Worm (Caenorhabditis elegans) whole organism, L4 larva: Measurements from ENCODE around the gene C56E6.4.

Experiments
- D1046.2 ChIP-seq: fragments of 200-800 bp; sonication (Bioruptor generic); IDR thresholded peaks from 2 replicates; pipeline ENCODE4 v1.3.6; 2022; ENCODE audit warnings: missing genetic modification characterization, missing compliant biosample characterization
- F49E8.2 ChIP-seq: sonication (generic microtip); optimal IDR thresholded peaks from 2 replicates; lab custom pipeline; 2016; ENCODE audit warnings: missing compliant biosample characterization, mild to moderate bottlenecking, missing genetic modification characterization, borderline replicate concordance
- ZK337.2 ChIP-seq: fragments of 200-800 bp; sonication (Bioruptor generic); IDR thresholded peaks from 2 replicates; pipeline ENCODE4 v1.3.6; 2022; ENCODE audit warnings: missing genetic modification reagents, missing genetic modification characterization, missing compliant biosample characterization
- ZK546.5 ChIP-seq, 2 experiments: sonication (generic microtip); optimal IDR thresholded peaks; 2 replicates each; lab custom pipeline; 2017; ENCODE audit warnings: missing biosample characterization in 2 of 2, missing genetic modification characterization in 2 of 2
- aha-1 ChIP-seq: fragments of 150-350 bp; peaks from one replicate; lab custom pipeline; 2014; ENCODE audit warnings: missing biosample characterization, missing genetic modification characterization
- ama-1 ChIP-seq: fragments of 150-350 bp; optimal IDR thresholded peaks from 2 replicates; lab custom pipeline; 2014; ENCODE audit warnings: inconsistent platforms, mixed read lengths
- ctbp-1 ChIP-seq: fragments of 200-800 bp; sonication (Bioruptor generic); IDR thresholded peaks from 2 replicates; pipeline ENCODE4 v1.3.6; 2022; ENCODE audit warnings: missing genetic modification reagents, missing genetic modification characterization, missing compliant biosample characterization
- daf-16 ChIP-seq, 3 experiments: sonication (generic microtip); optimal IDR thresholded peaks; 2 replicates each; lab custom pipeline; 2016 to 2017; ENCODE audit warnings: missing genetic modification characterization in 3 of 3, missing genetic modification reagents in 3 of 3, mild to moderate bottlenecking in 2 of 3, missing compliant biosample characterization in 2 of 3, missing biosample characterization in 1 of 3, moderate library complexity in 1 of 3
- dmd-6 ChIP-seq: fragments of 200-800 bp; sonication (Bioruptor generic); IDR thresholded peaks from 2 replicates; pipeline ENCODE4 v1.3.6; 2022; ENCODE audit warnings: missing genetic modification reagents, missing genetic modification characterization, missing compliant biosample characterization
- dmd-8 ChIP-seq: fragments of 200-800 bp; sonication (Bioruptor generic); IDR thresholded peaks from 2 replicates; pipeline ENCODE4 v1.3.6; 2022; ENCODE audit warnings: missing genetic modification characterization, missing compliant biosample characterization
- dmd-9 ChIP-seq: fragments of 200-800 bp; sonication (Bioruptor generic); IDR thresholded peaks from 2 replicates; pipeline ENCODE4 v1.3.6; 2022; ENCODE audit warnings: missing genetic modification reagents, missing genetic modification characterization, missing compliant biosample characterization
- duxl-1 ChIP-seq: sonication (generic microtip); optimal IDR thresholded peaks from 2 replicates; lab custom pipeline; 2016; ENCODE audit warnings: mild to moderate bottlenecking, missing genetic modification characterization, moderate library complexity, missing compliant biosample characterization; ENCODE audit not compliant: poor library complexity
- dve-1 ChIP-seq: sonication (generic microtip); optimal IDR thresholded peaks from 2 replicates; lab custom pipeline; 2017; ENCODE audit warnings: antibody characterized with exemption, mild to moderate bottlenecking, missing genetic modification characterization, missing compliant biosample characterization; ENCODE audit not compliant: insufficient read depth
- fkh-10 ChIP-seq: fragments of 150-350 bp; optimal IDR thresholded peaks from 2 replicates; lab custom pipeline; 2014; ENCODE audit warnings: missing biosample characterization, missing genetic modification reagents, missing genetic modification characterization
- gei-8 ChIP-seq: fragments of 200-800 bp; sonication (Bioruptor generic); optimal IDR thresholded peaks from 2 replicates; lab custom pipeline; 2018; ENCODE audit warnings: mild to moderate bottlenecking, missing genetic modification characterization, missing compliant biosample characterization
- hlh-11 ChIP-seq: fragments of 200-800 bp; sonication (Bioruptor generic); optimal IDR thresholded peaks from 2 replicates; lab custom pipeline; 2018; ENCODE audit warnings: mild to moderate bottlenecking, missing genetic modification characterization, missing compliant biosample characterization
- hmg-1.1 ChIP-seq: fragments of 200-800 bp; sonication (Bioruptor generic); IDR thresholded peaks from 2 replicates; pipeline ENCODE4 v1.3.6; 2022; ENCODE audit warnings: missing genetic modification reagents, missing genetic modification characterization, missing compliant biosample characterization
- lin-15B ChIP-seq: fragments of 150-350 bp; sonication (generic microtip); optimal IDR thresholded peaks from 3 replicates; lab custom pipeline; 2014; ENCODE audit warnings: missing biosample characterization, missing genetic modification characterization
- lin-39 ChIP-seq: fragments of 150-350 bp; optimal IDR thresholded peaks from 2 replicates; lab custom pipeline; 2014; ENCODE audit warnings: missing biosample characterization, missing genetic modification reagents, missing genetic modification characterization
- mdl-1 ChIP-seq, 2 experiments: fragments of 150-350 bp in 1 of 2; sonication (generic microtip) in 1 of 2; optimal IDR thresholded peaks; 2 replicates each; lab custom pipeline; 2014 to 2017; ENCODE audit warnings: missing biosample characterization in 2 of 2, missing genetic modification characterization in 2 of 2
- mes-2 ChIP-seq: sonication (generic microtip); optimal IDR thresholded peaks from 2 replicates; lab custom pipeline; 2016; ENCODE audit warnings: missing genotype, mild to moderate bottlenecking, missing genetic modification characterization, missing compliant biosample characterization; ENCODE audit not compliant: poor library complexity, severe bottlenecking
- mxl-3 ChIP-seq: fragments of 200-800 bp; sonication (Bioruptor generic); optimal IDR thresholded peaks from 2 replicates; lab custom pipeline; 2018; ENCODE audit warnings: mild to moderate bottlenecking, missing genetic modification characterization, missing compliant biosample characterization
- nhr-10 ChIP-seq: fragments of 150-350 bp; optimal IDR thresholded peaks from 2 replicates; lab custom pipeline; 2014; ENCODE audit warnings: missing biosample characterization, missing genetic modification characterization
- nhr-11 ChIP-seq: fragments of 150-350 bp; optimal IDR thresholded peaks from 2 replicates; lab custom pipeline; 2014; ENCODE audit warnings: missing biosample characterization, missing genetic modification characterization
- nhr-28 ChIP-seq: fragments of 150-350 bp; optimal IDR thresholded peaks from 2 replicates; lab custom pipeline; 2014; ENCODE audit warnings: missing biosample characterization, missing genetic modification characterization
- nhr-48 ChIP-seq: sonication (generic microtip); optimal IDR thresholded peaks from 2 replicates; lab custom pipeline; 2016; ENCODE audit warnings: mild to moderate bottlenecking, missing genetic modification characterization, missing compliant biosample characterization
- nhr-6 ChIP-seq: fragments of 150-350 bp; optimal IDR thresholded peaks from 2 replicates; lab custom pipeline; 2014; ENCODE audit warnings: missing biosample characterization, missing genetic modification characterization
- nhr-77 ChIP-seq: fragments of 150-350 bp; optimal IDR thresholded peaks from 2 replicates; lab custom pipeline; 2014; ENCODE audit warnings: missing biosample characterization, missing genetic modification characterization
- php-3 ChIP-seq: fragments of 200-800 bp; sonication (Bioruptor generic); IDR thresholded peaks from 2 replicates; pipeline ENCODE4 v1.3.6; 2022; ENCODE audit warnings: missing genetic modification reagents, missing genetic modification characterization, missing compliant biosample characterization
- pqm-1 ChIP-seq: sonication (generic microtip); optimal IDR thresholded peaks from 2 replicates; lab custom pipeline; 2017; ENCODE audit warnings: missing biosample characterization, missing genetic modification characterization
- saeg-2 ChIP-seq: fragments of 200-800 bp; sonication (Bioruptor generic); IDR thresholded peaks from 2 replicates; pipeline ENCODE4 v1.3.6; 2022; ENCODE audit warnings: missing genetic modification reagents, missing genetic modification characterization, missing compliant biosample characterization
- skn-1 ChIP-seq: fragments of 150-350 bp; optimal IDR thresholded peaks from 2 replicates; lab custom pipeline; 2014; ENCODE audit warnings: missing biosample characterization, missing genetic modification characterization
- snpc-1.2 ChIP-seq: fragments of 200-800 bp; sonication (Bioruptor generic); IDR thresholded peaks from 2 replicates; pipeline ENCODE4 v1.3.6; 2022; ENCODE audit warnings: missing genetic modification reagents, missing genetic modification characterization, missing compliant biosample characterization
- spr-3 ChIP-seq: fragments of 200-800 bp; sonication (Bioruptor generic); optimal IDR thresholded peaks from 2 replicates; lab custom pipeline; 2018; ENCODE audit warnings: mild to moderate bottlenecking, missing genetic modification characterization, missing compliant biosample characterization
- unc-62 ChIP-seq, 3 experiments: fragments of 150-350 bp in 1 of 3; sonication (generic microtip); optimal IDR thresholded peaks in 2 of 3; peaks in 1 of 3; 1 replicate in 1 of 3; 2 replicates in 2 of 3; lab custom pipeline; 2014 to 2017; ENCODE audit warnings: missing biosample characterization in 3 of 3, missing genetic modification characterization in 3 of 3, missing genetic modification reagents in 3 of 3, missing genotype in 1 of 3
- zfp-2 ChIP-seq: sonication (generic microtip); optimal IDR thresholded peaks from 2 replicates; lab custom pipeline; 2016; ENCODE audit warnings: mild to moderate bottlenecking, missing genetic modification characterization, missing compliant biosample characterization
- ztf-7 ChIP-seq: fragments of 150-350 bp; optimal IDR thresholded peaks from 2 replicates; lab custom pipeline; 2014; ENCODE audit warnings: missing biosample characterization, missing genetic modification characterization

C56E6.4 gene

ce11 chrII:6489711-6490184 is 38.8 kb downstream of the C56E6.4 start, which contains the start of the genes snr-3 and rsp-5 (continued):
- peak; percentile 47; the same call in 1 of the 2 replicates for TF ChIP-seq hmg-1.1 (GFP tag; lab: Robert Waterston, UW)
- TF ChIP-seq fkh-10, result peak; percentile 7
- no peak for TF ChIP-seq lin-39 (tag; lab: Kevin White, UChicago)
- TF ChIP-seq snpc-1.2 (GFP tag; lab: Robert Waterston, UW), result no peak; the same call in 1 of the 2 replicates
- peak; percentile 58 for TF ChIP-seq nhr-28
- peak; percentile 4 for TF ChIP-seq ama-1 (lab: Kevin White, UChicago)
- no peak for TF ChIP-seq daf-16 (GFP tag; optimal IDR thresholded peaks at IDR 0.05; lab: Kevin White, UChicago)
- TF ChIP-seq daf-16 (tag; optimal IDR thresholded peaks at IDR 0.05; lab: Kevin White, UChicago), result peak; percentile 40
- TF ChIP-seq nhr-11 (tag; lab: Kevin White, UChicago), result peak; percentile 30
- no peak for TF ChIP-seq dmd-8 (GFP tag; lab: Robert Waterston, UW)
- TF ChIP-seq ZK546.5 (tag; optimal IDR thresholded peaks at IDR 0.05; lab: Kevin White, UChicago), result no peak
- TF ChIP-seq mxl-3 (GFP tag; lab: Kevin White, UChicago), result no peak
- no peak for TF ChIP-seq nhr-10
- peak; percentile 54 for TF ChIP-seq hlh-11 (tag; lab: Kevin White, UChicago)
- TF ChIP-seq mes-2 (tag; lab: Kevin White, UChicago), result peak; percentile 82
- peak; percentile 98 for TF ChIP-seq D1046.2 (GFP tag; lab: Robert Waterston, UW)
- TF ChIP-seq dmd-9 (GFP tag; lab: Robert Waterston, UW), result no peak
- TF ChIP-seq spr-3 (GFP tag; lab: Kevin White, UChicago), result no peak
- TF ChIP-seq zfp-2 (tag; lab: Kevin White, UChicago), result peak; percentile 29

DNA sequence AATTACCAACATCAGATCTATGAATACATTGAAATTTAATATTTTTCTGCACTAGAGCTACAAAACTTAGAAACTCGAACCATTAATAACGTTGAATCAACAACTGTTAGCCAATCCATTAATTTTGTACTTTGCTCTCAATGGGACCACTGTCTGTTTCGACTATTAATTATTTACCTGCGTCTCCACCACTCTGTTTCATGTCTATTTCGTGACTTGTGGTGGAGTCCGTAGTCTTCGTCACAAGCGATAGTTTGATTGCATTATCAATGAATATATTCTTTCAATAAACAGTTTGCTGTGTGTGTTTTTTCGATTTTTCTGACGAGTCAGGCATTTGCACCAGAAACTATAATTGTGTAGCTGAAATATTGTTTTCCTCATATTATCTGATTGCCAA is 42.2 kb downstream of the C56E6.4 start:
- TF ChIP-seq duxl-1 (tag; lab: Kevin White, UChicago) (no peak), hlh-11 (tag; lab: Kevin White, UChicago) (peak; percentile 61), gei-8 (GFP tag; lab: Kevin White, UChicago) (no peak), saeg-2 (GFP tag; lab: Robert Waterston, UW) (no peak), mdl-1 (tag; optimal IDR thresholded peaks at IDR 0.05; lab: Kevin White, UChicago) (no peak), nhr-48 (tag; lab: Kevin White, UChicago) (no peak), nhr-28 (peak; percentile 99), daf-16 (GFP tag; optimal IDR thresholded peaks at IDR 0.05; lab: Kevin White, UChicago) (no peak), daf-16 (tag; optimal IDR thresholded peaks at IDR 0.05; lab: Kevin White, UChicago) (peak; percentile 56), mes-2 (tag; lab: Kevin White, UChicago) (no peak), ztf-7 (tag; lab: Kevin White, UChicago) (no peak), lin-15B (tag; lab: Kevin White, UChicago) (no peak), F49E8.2 (tag; lab: Kevin White, UChicago) (no peak), skn-1 (tag; lab: Kevin White, UChicago) (no peak), ZK337.2 (GFP tag; lab: Robert Waterston, UW) (no peak), php-3 (GFP tag; lab: Robert Waterston, UW) (0 out of 2 replicates have a peak, but pooled peaks have one; percentile 8), nhr-77 (tag; lab: Kevin White, UChicago) (peak; percentile 37), dmd-6 (peak; percentile 58), nhr-6 (tag; lab: Kevin White, UChicago) (no peak), dve-1 (tag; lab: Kevin White, UChicago) (peak; percentile 25), ctbp-1 (GFP tag; lab: Robert Waterston, UW) (no peak), pqm-1 (tag; lab: Kevin White, UChicago) (peak; percentile 83)

ce11 chrII:6484876-6485526 is 43.5 kb downstream of the C56E6.4 start, which contains the start of the genes lido-16 and plpp-1.2:
Gene lido-16, minus strand, starts transcription at chrII:6484976.
Gene plpp-1.2, plus strand, starts transcription at chrII:6485476.
- TF ChIP-seq unc-62 (GFP tag; optimal IDR thresholded peaks at IDR 0.05 in 1 of 2; lab: Kevin White, UChicago) (peak in 1 of 2 experiments; percentile 71), unc-62 (tag; optimal IDR thresholded peaks at IDR 0.05; lab: Kevin White, UChicago) (no peak), aha-1 (tag; lab: Kevin White, UChicago) (no peak)
